Fruit fly (Drosophila melanogaster) whole organism, embryonic: Measurements from ENCODE around the gene Bfc.

Experiments
- CG5245 ChIP-seq: fragments of 200-800 bp; sonication (Bioruptor generic); optimal IDR thresholded peaks from 3 replicates; lab custom pipeline; 2016; ENCODE audit warnings: missing biosample characterization, missing genetic modification characterization
- CG9609 ChIP-seq: fragments of 200-800 bp; sonication (Bioruptor generic); optimal IDR thresholded peaks from 3 replicates; lab custom pipeline; 2016; ENCODE audit warnings: missing biosample characterization, missing genetic modification characterization
- ham ChIP-seq: fragments of 200-800 bp; sonication (Bioruptor generic); IDR thresholded peaks from 2 replicates; pipeline ENCODE4 v1.3.6; 2022; ENCODE audit warnings: missing biosample characterization, missing genetic modification characterization

DNA sequence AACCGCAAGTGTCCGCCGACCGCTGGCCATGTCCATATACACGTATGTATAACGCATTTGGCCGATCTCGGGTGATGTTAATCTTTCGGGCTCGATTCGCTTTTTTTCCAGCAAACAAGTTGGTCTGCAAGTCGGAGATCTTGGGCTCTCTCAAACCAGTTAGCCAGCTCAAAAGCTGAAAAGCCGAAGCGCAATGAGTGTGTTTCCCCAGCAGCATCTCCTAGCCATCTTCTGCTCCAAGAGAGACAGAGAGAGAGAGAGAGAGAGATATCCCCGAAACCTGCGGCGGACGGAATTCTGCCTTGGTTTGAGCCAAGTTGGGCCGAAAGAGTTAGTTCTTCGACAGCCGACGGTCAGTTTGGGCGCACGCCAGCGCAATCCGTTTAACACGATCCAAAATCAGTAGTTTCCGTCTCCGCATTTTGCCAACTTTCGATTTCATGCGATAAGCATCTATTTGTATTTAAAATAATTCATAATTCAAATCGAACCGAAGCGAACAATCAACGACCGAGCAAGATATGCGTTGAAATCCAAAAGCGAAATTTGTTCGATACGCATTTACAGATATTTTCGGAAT, 15.0 kb downstream of the Bfc start:
- TF ChIP-seq ham (GFP tag; lab: Robert Waterston, UW), result no peak
- no peak for TF ChIP-seq CG5245 (GFP tag; lab: Kevin White, UChicago)
- no peak for TF ChIP-seq CG9609 (GFP tag; lab: Kevin White, UChicago)
